Fruit fly (Drosophila melanogaster) whole organism, adult: ENCODE results near the gene eRF1.

Source experiments
- CG11617 ChIP-seq: fragments of 200-800 bp; sonication (Bioruptor generic); optimal IDR thresholded peaks from 2 replicates; lab custom pipeline; 2017; ENCODE audit warnings: mild to moderate bottlenecking, missing biosample characterization, missing genetic modification reagents, missing genetic modification characterization
- CG12768 ChIP-seq: fragments of 200-800 bp; sonication (Bioruptor generic); optimal IDR thresholded peaks from 2 replicates; lab custom pipeline; 2017; ENCODE audit warnings: missing biosample characterization, missing genetic modification characterization, mild to moderate bottlenecking, moderate library complexity, missing genetic modification reagents
- CG14711 ChIP-seq: fragments of 200-800 bp; sonication (Bioruptor generic); optimal IDR thresholded peaks from 2 replicates; lab custom pipeline; 2018; ENCODE audit warnings: missing biosample characterization, mild to moderate bottlenecking, missing genetic modification characterization, moderate library complexity
- CG1620 ChIP-seq: fragments of 200-800 bp; sonication (Bioruptor generic); optimal IDR thresholded peaks from 2 replicates; lab custom pipeline; 2016; ENCODE audit warnings: missing biosample characterization, missing genetic modification characterization
- CG33017 ChIP-seq: fragments of 200-800 bp; sonication (Bioruptor generic); optimal IDR thresholded peaks from 2 replicates; lab custom pipeline; 2018; ENCODE audit warnings: missing biosample characterization, mild to moderate bottlenecking, missing genetic modification characterization, moderate library complexity
- CG5204 ChIP-seq: fragments of 200-800 bp; sonication (Bioruptor generic); optimal IDR thresholded peaks from 2 replicates; lab custom pipeline; 2016; ENCODE audit warnings: missing biosample characterization, missing genetic modification characterization
- CG7045 ChIP-seq: fragments of 200-800 bp; sonication (Bioruptor generic); optimal IDR thresholded peaks from 2 replicates; lab custom pipeline; 2017; ENCODE audit warnings: missing biosample characterization, mild to moderate bottlenecking, missing genetic modification characterization
- CG7101 ChIP-seq: fragments of 200-800 bp; sonication (Bioruptor generic); optimal IDR thresholded peaks from 2 replicates; lab custom pipeline; 2018; ENCODE audit warnings: missing biosample characterization, mild to moderate bottlenecking, missing genetic modification characterization, moderate library complexity
- Clk ChIP-seq: fragments of 200-800 bp; sonication (Bioruptor generic); optimal IDR thresholded peaks from 2 replicates; lab custom pipeline; 2017; ENCODE audit warnings: missing biosample characterization, missing genetic modification characterization
- Crg-1 ChIP-seq: fragments of 200-800 bp; sonication (Bioruptor generic); optimal IDR thresholded peaks from 2 replicates; lab custom pipeline; 2016; ENCODE audit warnings: missing biosample characterization, missing genetic modification characterization
- Hr96 ChIP-seq: fragments of 200-800 bp; sonication (Bioruptor generic); optimal IDR thresholded peaks from 2 replicates; lab custom pipeline; 2016; ENCODE audit warnings: missing biosample characterization, missing genetic modification characterization
- Mnt ChIP-seq: fragments of 200-800 bp; sonication (Bioruptor generic); optimal IDR thresholded peaks from 2 replicates; lab custom pipeline; 2016; ENCODE audit warnings: missing biosample characterization, mild to moderate bottlenecking, missing genetic modification characterization
- bab1 ChIP-seq: fragments of 200-800 bp; sonication (Bioruptor generic); optimal IDR thresholded peaks from 3 replicates; lab custom pipeline; 2019; ENCODE audit warnings: missing biosample characterization, mild to moderate bottlenecking, missing genetic modification characterization, moderate library complexity
- cic ChIP-seq: fragments of 200-800 bp; sonication (Bioruptor generic); optimal IDR thresholded peaks from 2 replicates; lab custom pipeline; 2017; ENCODE audit warnings: missing biosample characterization, mild to moderate bottlenecking, missing genetic modification characterization, moderate library complexity
- cnc ChIP-seq, 2 experiments: fragments of >200 bp; optimal IDR thresholded peaks; 2 replicates each; lab custom pipeline; 2017
- kay ChIP-seq: fragments of 200-800 bp; sonication (Bioruptor generic); peaks from one replicate; lab custom pipeline; 2016; ENCODE audit warnings: missing biosample characterization, missing genetic modification characterization, borderline replicate concordance
- ovo ChIP-seq: fragments of 200-800 bp; sonication (Bioruptor generic); optimal IDR thresholded peaks from 2 replicates; lab custom pipeline; 2016; ENCODE audit warnings: missing biosample characterization, missing genetic modification characterization
- pad ChIP-seq: fragments of 200-800 bp; sonication (Bioruptor generic); optimal IDR thresholded peaks from 3 replicates; lab custom pipeline; 2017; ENCODE audit warnings: missing biosample characterization, missing genetic modification characterization, mild to moderate bottlenecking, moderate library complexity, missing genetic modification reagents
- tj ChIP-seq: fragments of 200-800 bp; sonication (Bioruptor generic); optimal IDR thresholded peaks from 3 replicates; lab custom pipeline; 2017; ENCODE audit warnings: missing biosample characterization, mild to moderate bottlenecking, missing genetic modification characterization, moderate library complexity
- toe ChIP-seq: fragments of 200-800 bp; sonication (Bioruptor generic); optimal IDR thresholded peaks from 2 replicates; lab custom pipeline; 2016; ENCODE audit warnings: missing biosample characterization, missing genetic modification characterization

Gene eRF1

DNA sequence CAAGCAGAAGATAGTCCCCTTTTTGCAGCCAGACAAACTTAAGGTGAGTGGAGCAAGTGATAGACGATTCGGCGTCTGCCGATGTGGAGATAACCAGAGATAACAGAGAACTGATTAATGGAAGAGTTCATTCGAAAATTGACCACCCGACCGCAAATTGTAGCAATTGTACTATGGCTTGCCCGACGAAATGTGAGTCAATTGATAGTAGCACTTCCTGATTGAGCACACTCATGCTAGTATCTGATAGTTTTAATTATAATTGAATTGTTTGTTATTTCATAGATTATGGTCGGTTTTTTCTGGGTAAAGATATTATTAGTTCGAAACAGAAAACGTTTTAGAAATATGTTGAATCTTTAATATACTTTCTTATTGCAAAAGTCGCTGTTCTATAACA is 6.2 kb downstream of the eRF1 start:
- TF ChIP-seq Crg-1, result no peak

DNA sequence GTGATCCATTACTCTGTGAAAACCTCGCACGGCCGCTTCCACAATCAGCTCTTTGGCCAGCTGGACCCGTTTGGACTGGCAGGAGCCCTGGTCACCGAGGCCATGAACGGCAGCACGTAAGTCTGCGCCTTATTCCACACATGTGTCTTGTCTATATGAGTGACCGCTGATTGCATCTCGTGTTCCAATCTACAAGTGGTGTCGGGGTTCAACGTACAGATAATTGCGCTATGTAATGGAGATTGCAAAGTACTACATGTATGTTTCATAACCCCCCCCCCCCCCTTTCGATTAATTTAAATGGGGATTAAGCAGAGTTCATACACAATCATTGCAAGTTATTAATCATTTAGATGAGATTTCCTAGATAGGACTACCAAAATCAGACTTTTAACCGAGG is 6.7 kb downstream of the eRF1 start:
- TF ChIP-seq tj (GFP tag; lab: Kevin White, UChicago), result no peak
- no peak for TF ChIP-seq CG11617 (GFP tag; lab: Kevin White, UChicago)

dm6 chr3L:20356613-20357012 is 8.5 kb downstream of the eRF1 start, which contains the start of gene kin17:
Gene kin17 (plus strand): TSS chr3L:20356807.
- no peak for TF ChIP-seq cnc (optimal IDR thresholded peaks at IDR 0.05; lab: Kevin White, UChicago)
- peak; percentile 41 for TF ChIP-seq bab1

DNA sequence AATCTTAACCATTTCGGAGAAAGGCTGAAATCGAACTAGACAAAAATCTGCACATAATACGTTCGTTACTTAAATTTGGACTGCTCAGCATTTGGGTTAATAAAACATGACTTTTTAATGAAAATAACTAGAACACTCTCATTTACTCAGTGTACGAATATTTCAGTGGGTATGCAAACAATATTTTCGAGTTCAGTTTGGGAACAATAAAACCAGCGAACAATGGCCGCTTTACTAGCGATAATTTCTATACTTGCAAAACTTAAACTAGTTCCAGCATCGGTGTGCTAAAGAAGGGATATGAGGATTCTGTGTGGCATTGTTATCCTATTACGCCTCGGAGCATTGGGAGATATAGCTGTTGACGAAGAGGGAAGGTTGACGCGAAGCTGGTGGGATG is 10.1 kb downstream of the eRF1 start, which contains the start of gene CG5665:
Gene CG5665 (plus strand): TSS at position 301 of the 400 bp plus-strand sequence.
- TF ChIP-seq CG11617 (GFP tag; lab: Kevin White, UChicago) (no peak), CG33017 (tag; lab: Kevin White, UChicago) (no peak), CG7101 (tag; lab: Kevin White, UChicago) (no peak), CG1620 (GFP tag; lab: Kevin White, UChicago) (no peak), Crg-1 (no peak), CG12768 (GFP tag; lab: Kevin White, UChicago) (no peak), cic (GFP tag; lab: Kevin White, UChicago) (no peak), ovo (GFP tag; lab: Kevin White, UChicago) (no peak), tj (GFP tag; lab: Kevin White, UChicago) (no peak), pad (GFP tag; lab: Kevin White, UChicago) (no peak), CG14711 (tag; lab: Kevin White, UChicago) (no peak), Hr96 (no peak), Mnt (GFP tag; lab: Kevin White, UChicago) (no peak), toe (no peak), bab1 (no peak), CG7045 (no peak), Clk (GFP tag; lab: Kevin White, UChicago) (no peak), CG5204 (GFP tag; lab: Kevin White, UChicago) (no peak), cnc (optimal IDR thresholded peaks at IDR 0.05; lab: Kevin White, UChicago) (no peak), kay (GFP tag; lab: Kevin White, UChicago) (no peak)

- TF ChIP-seq ovo (GFP tag; lab: Kevin White, UChicago) (no peak), pad (GFP tag; lab: Kevin White, UChicago) (no peak), cnc (optimal IDR thresholded peaks at IDR 0.05; lab: Kevin White, UChicago) (no peak), bab1 (peak; percentile 30), CG1620 (GFP tag; lab: Kevin White, UChicago) (no peak), Clk (GFP tag; lab: Kevin White, UChicago) (no peak)
Measured at dm6 chr3L:20361389-20361788, 13.2 kb downstream of the eRF1 start, which contains the start of gene Prim2. Gene Prim2 (minus strand): TSS chr3L:20361585.

dm6 chr3L:20366074-20366473 is 17.9 kb downstream of the eRF1 start:
- TF ChIP-seq CG5204 (GFP tag; lab: Kevin White, UChicago) (no peak), CG33017 (tag; lab: Kevin White, UChicago) (no peak)

DNA sequence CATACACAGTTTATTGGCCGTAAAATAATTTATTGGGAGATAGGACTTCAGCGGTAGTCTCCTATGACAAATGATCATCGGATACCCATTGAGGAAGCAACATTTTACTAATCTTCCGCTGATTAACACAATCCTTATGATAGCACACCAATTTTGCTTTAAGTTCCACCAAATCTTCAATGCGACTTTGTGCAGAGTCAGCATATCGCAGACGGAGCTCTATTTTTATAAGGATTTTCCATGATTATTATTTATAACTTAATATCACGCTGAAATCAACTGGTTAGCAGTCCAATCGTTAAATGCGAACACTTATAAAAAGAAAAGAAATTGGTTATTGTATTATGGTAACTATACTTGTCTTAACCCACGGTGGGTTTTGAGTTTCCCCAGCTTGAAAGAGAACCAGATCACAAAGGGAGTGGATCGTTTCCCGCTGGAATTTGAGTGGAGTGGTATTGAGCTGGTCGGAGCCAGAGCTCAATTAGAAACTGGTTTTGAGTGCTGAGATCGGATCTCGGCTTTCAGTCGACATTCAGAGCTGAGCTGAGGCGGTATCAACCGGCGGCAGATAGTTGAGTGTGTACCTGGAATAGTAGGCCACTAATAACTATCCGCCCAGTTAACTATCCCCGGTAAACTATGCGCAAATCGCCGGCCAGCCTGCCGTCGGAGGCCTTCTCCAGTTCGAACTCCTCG is 18.7 kb downstream of the eRF1 start, which contains the start of the genes Toll-9 and in:
Gene Toll-9 (minus strand): TSS at position 51 of the 699 bp plus-strand sequence.
Gene in (plus strand): TSS at position 525 of the 699 bp plus-strand sequence.
- no peak for TF ChIP-seq CG33017 (tag; lab: Kevin White, UChicago)
- TF ChIP-seq bab1, result no peak
- no peak for TF ChIP-seq CG11617 (GFP tag; lab: Kevin White, UChicago)
- no peak for TF ChIP-seq Mnt (GFP tag; lab: Kevin White, UChicago)
- TF ChIP-seq kay (GFP tag; lab: Kevin White, UChicago), result no peak
- no peak for TF ChIP-seq CG5204 (GFP tag; lab: Kevin White, UChicago)
- TF ChIP-seq CG7101 (tag; lab: Kevin White, UChicago), result no peak

DNA sequence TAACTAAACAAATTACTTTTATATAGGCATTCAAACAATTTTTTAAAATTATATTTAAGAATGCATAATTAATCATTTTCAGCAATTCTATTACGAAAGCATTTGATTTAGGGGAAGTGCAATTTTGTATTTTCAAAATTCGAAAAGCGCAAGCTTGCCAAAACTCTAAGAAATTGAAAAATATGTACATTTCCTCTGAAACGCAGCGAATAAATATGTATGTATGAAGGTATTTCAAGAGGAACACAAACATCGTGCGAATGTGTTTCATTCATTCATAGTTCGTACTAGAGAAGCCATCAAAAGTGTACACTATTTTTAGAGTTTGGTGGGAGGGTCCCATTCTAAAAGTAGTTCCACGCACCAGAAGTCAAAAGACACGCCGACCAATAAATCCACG is 21.9 kb downstream of the eRF1 start, which contains the start of gene CG13247:
Gene CG13247 (plus strand): TSS at position 301 of the 400 bp plus-strand sequence.
- TF ChIP-seq kay (GFP tag; lab: Kevin White, UChicago) (no peak), Crg-1 (no peak), CG33017 (tag; lab: Kevin White, UChicago) (no peak), CG7101 (tag; lab: Kevin White, UChicago) (no peak), Hr96 (no peak), CG7045 (no peak), CG5204 (GFP tag; lab: Kevin White, UChicago) (no peak), toe (no peak), cnc (optimal IDR thresholded peaks at IDR 0.05; lab: Kevin White, UChicago) (no peak), Clk (GFP tag; lab: Kevin White, UChicago) (no peak)
